Worm (Caenorhabditis elegans): ENCODE results near the gene str-96.

Gene str-96

ce11 chrV:15310780-15311179 is 17.0 kb upstream of the str-96 start, which contains the start of gene irld-62:
TSS of gene irld-62 (plus strand) at chrV:15311080.
- TF ChIP-seq nhr-120 (GFP tag; IDR thresholded peaks at IDR 0.05) (no peak), hlh-26 (GFP tag; conservative IDR thresholded peaks at IDR 0.05) (no peak), lir-1 (GFP tag; conservative IDR thresholded peaks at IDR 0.05) (no peak), mel-28 (tag; optimal IDR thresholded peaks at IDR 0.05; ENCODE audit: borderline replicate concordance) (no peak), T07F8.4 (tag; optimal IDR thresholded peaks at IDR 0.05) (no peak), ceh-58 (GFP tag; IDR thresholded peaks at IDR 0.05) (no peak), akir-1 (GFP tag; optimal IDR thresholded peaks at IDR 0.05) (no peak), lsl-1 (GFP tag; optimal IDR thresholded peaks at IDR 0.05) (no peak), ztf-28 (GFP tag; IDR thresholded peaks at IDR 0.05) (no peak), snpc-4 (GFP tag; optimal IDR thresholded peaks at IDR 0.05) (no peak), snpc-4 (tag; optimal IDR thresholded peaks at IDR 0.05) (no peak), attf-6 (GFP tag; IDR thresholded peaks at IDR 0.05) (no peak), dpl-1 (GFP tag; optimal IDR thresholded peaks at IDR 0.05) (no peak), dpff-1 (tag; optimal IDR thresholded peaks at IDR 0.05) (no peak), xnd-1 (tag; optimal IDR thresholded peaks at IDR 0.05) (no peak)

- TF ChIP-seq lir-1 (GFP tag; conservative IDR thresholded peaks at IDR 0.05) (no peak), rec-8 (tag; optimal IDR thresholded peaks at IDR 0.05) (no peak), B0261.1 (tag; optimal IDR thresholded peaks at IDR 0.05) (no peak), sea-2 (GFP tag; IDR thresholded peaks at IDR 0.05) (no peak), lsl-1 (GFP tag; optimal IDR thresholded peaks at IDR 0.05) (no peak), unc-130 (GFP tag; optimal IDR thresholded peaks at IDR 0.05) (no peak), cebp-2 (GFP tag; IDR thresholded peaks at IDR 0.05) (no peak), Y67H2A.10 (GFP tag; conservative IDR thresholded peaks at IDR 0.05) (no peak)
Measured at ce11 chrV:15309011-15309410, 15.2 kb upstream of the str-96 start, which contains the start of gene srz-10. TSS of gene srz-10 (minus strand) at chrV:15309098.

- TF ChIP-seq hmg-1.2 (GFP tag; IDR thresholded peaks at IDR 0.05) = no peak
- no peak for TF ChIP-seq Y95B8A.8 (GFP tag; IDR thresholded peaks at IDR 0.05)
- no peak for TF ChIP-seq efl-1 (GFP tag; optimal IDR thresholded peaks at IDR 0.05)
- no peak for TF ChIP-seq mxl-1 (tag; optimal IDR thresholded peaks at IDR 0.05)
- TF ChIP-seq mel-28 (tag; optimal IDR thresholded peaks at IDR 0.05; ENCODE audit: borderline replicate concordance) = no peak
- TF ChIP-seq hmg-20 (GFP tag; IDR thresholded peaks at IDR 0.05) = no peak
Measured at ce11 chrV:15306745-15307144, 13.0 kb upstream of the str-96 start, which contains the start of gene T26H8.4. TSS of gene T26H8.4 (minus strand) at chrV:15306845.

- TF ChIP-seq lag-1 (GFP tag; IDR thresholded peaks at IDR 0.05) = no peak
- TF ChIP-seq lin-54 (GFP tag; optimal IDR thresholded peaks at IDR 0.05) = no peak
- no peak for TF ChIP-seq snpc-1.3 (tag; optimal IDR thresholded peaks at IDR 0.05; ENCODE audit: insufficient read depth)
- no peak for TF ChIP-seq snpc-3.4 (tag; optimal IDR thresholded peaks at IDR 0.05)
- no peak for TF ChIP-seq lsl-1 (GFP tag; optimal IDR thresholded peaks at IDR 0.05)
- no peak for TF ChIP-seq nfya-2 (GFP tag; IDR thresholded peaks at IDR 0.05)
- no peak for TF ChIP-seq Y79H2A.3 (GFP tag; conservative IDR thresholded peaks at IDR 0.05)
- no peak for TF ChIP-seq ztf-6 (GFP tag; IDR thresholded peaks at IDR 0.05)
- no peak for TF ChIP-seq F52B5.7 (tag; optimal IDR thresholded peaks at IDR 0.05)
- TF ChIP-seq tlf-1 (GFP tag; optimal IDR thresholded peaks at IDR 0.05) = no peak
- TF ChIP-seq ztf-3 (GFP tag; optimal IDR thresholded peaks at IDR 0.05) = no peak
- no peak for TF ChIP-seq attf-5 (GFP tag; optimal IDR thresholded peaks at IDR 0.05)
- TF ChIP-seq ceh-100 (GFP tag; IDR thresholded peaks at IDR 0.05) = no peak
- TF ChIP-seq efl-1 (GFP tag; optimal IDR thresholded peaks at IDR 0.05) = no peak
- no peak for TF ChIP-seq hrde-1 (tag; optimal IDR thresholded peaks at IDR 0.05; ENCODE audit: borderline replicate concordance)
- no peak for TF ChIP-seq F37B4.10 (GFP tag; IDR thresholded peaks at IDR 0.05)
Measured at ce11 chrV:15305502-15305901, 11.7 kb upstream of the str-96 start, which contains the start of gene T26H8.5. TSS of gene T26H8.5 (minus strand) at chrV:15305602.

Measured in whole organism, young adult.